Fruit fly (Drosophila melanogaster): Measurements from ENCODE around the gene alt.

dm6 chr3R:17724963-17725362 is 42.6 kb upstream of the alt start, which contains the start of gene Atg8b:
- TF ChIP-seq sqz (GFP tag; optimal IDR thresholded peaks at IDR 0.05), result no peak
- no peak for TF ChIP-seq ttk (GFP tag; IDR thresholded peaks at IDR 0.05)
- no peak for TF ChIP-seq sug (tag; optimal IDR thresholded peaks at IDR 0.05)
- TF ChIP-seq abd-A (tag; optimal IDR thresholded peaks at IDR 0.05), result no peak
- no peak for TF ChIP-seq h (optimal IDR thresholded peaks at IDR 0.05)
- TF ChIP-seq CG14710 (tag; optimal IDR thresholded peaks at IDR 0.05), result no peak
- no peak for TF ChIP-seq oc (tag; optimal IDR thresholded peaks at IDR 0.05)
